Worm (Caenorhabditis elegans) whole organism, L4 larva: ENCODE results near the gene F55E10.1.
A peak's percentile ranks its signal among the peaks of the same experiment; 100 is the strongest.

Experiments used
- F10B5.3 ChIP-seq: sonication (generic microtip); optimal IDR thresholded peaks from 2 replicates; lab custom pipeline; 2016; ENCODE audit warnings: mild to moderate bottlenecking, missing genetic modification characterization, missing compliant biosample characterization
- F26F4.8 ChIP-seq: fragments of 200-800 bp; sonication (Bioruptor generic); conservative IDR thresholded peaks from 2 replicates; pipeline ENCODE4 v1.3.6; 2022; ENCODE audit warnings: missing genetic modification characterization, missing compliant biosample characterization
- F37D6.2 ChIP-seq: sonication (generic microtip); optimal IDR thresholded peaks from 2 replicates; lab custom pipeline; 2016; ENCODE audit warnings: mild to moderate bottlenecking, missing genetic modification characterization, missing compliant biosample characterization
- F44E2.7 ChIP-seq: fragments of 200-800 bp; sonication (Bioruptor generic); IDR thresholded peaks from 2 replicates; pipeline ENCODE4 v2.1.2; 2022; ENCODE audit warnings: missing genetic modification characterization, missing compliant biosample characterization
- T20F7.1 ChIP-seq: fragments of 200-800 bp; sonication (Bioruptor generic); optimal IDR thresholded peaks from 2 replicates; lab custom pipeline; 2018; ENCODE audit warnings: mild to moderate bottlenecking, missing genetic modification characterization, missing compliant biosample characterization
- T26A8.4 ChIP-seq: fragments of 200-800 bp; sonication (Bioruptor generic); IDR thresholded peaks from 2 replicates; pipeline ENCODE4 v1.3.6; 2022; ENCODE audit warnings: missing genetic modification characterization, missing compliant biosample characterization
- Y105C5A.15 ChIP-seq: fragments of 200-800 bp; sonication (Bioruptor generic); IDR thresholded peaks from 2 replicates; pipeline ENCODE4 v1.3.6; 2022; ENCODE audit warnings: missing genetic modification characterization, missing compliant biosample characterization
- Y75B8A.6 ChIP-seq: fragments of 200-800 bp; sonication (Bioruptor generic); IDR thresholded peaks from 2 replicates; pipeline ENCODE4 v1.3.6; 2022; ENCODE audit warnings: missing genetic modification reagents, missing genetic modification characterization, missing compliant biosample characterization
- ZK546.5 ChIP-seq, 2 experiments: sonication (generic microtip); optimal IDR thresholded peaks; 2 replicates each; lab custom pipeline; 2017; ENCODE audit warnings: missing biosample characterization in 2 of 2, missing genetic modification characterization in 2 of 2
- arid-1 ChIP-seq: fragments of 200-800 bp; sonication (Bioruptor generic); conservative IDR thresholded peaks from 2 replicates; pipeline ENCODE4 v1.3.6; 2022; ENCODE audit warnings: missing genetic modification reagents, missing genetic modification characterization, missing compliant biosample characterization
- ceh-20 ChIP-seq: fragments of 200-800 bp; sonication (Bioruptor generic); IDR thresholded peaks from 2 replicates; pipeline ENCODE4 v1.3.6; 2022; ENCODE audit warnings: missing genetic modification reagents, missing genetic modification characterization, missing compliant biosample characterization
- ceh-32 ChIP-seq: sonication (generic microtip); optimal IDR thresholded peaks from 2 replicates; lab custom pipeline; 2016; ENCODE audit warnings: mild to moderate bottlenecking, missing genetic modification characterization, missing compliant biosample characterization; ENCODE audit not compliant: poor library complexity
- daf-16 ChIP-seq, 3 experiments: sonication (generic microtip); optimal IDR thresholded peaks; 2 replicates each; lab custom pipeline; 2016 to 2017; ENCODE audit warnings: missing genetic modification characterization in 3 of 3, missing genetic modification reagents in 3 of 3, mild to moderate bottlenecking in 2 of 3, missing compliant biosample characterization in 2 of 3, missing biosample characterization in 1 of 3, moderate library complexity in 1 of 3
- daf-19 ChIP-seq: fragments of 200-800 bp; sonication (Bioruptor generic); conservative IDR thresholded peaks from 2 replicates; pipeline ENCODE4 v1.3.6; 2022; ENCODE audit warnings: missing genetic modification characterization, missing compliant biosample characterization
- dmd-6 ChIP-seq: fragments of 200-800 bp; sonication (Bioruptor generic); IDR thresholded peaks from 2 replicates; pipeline ENCODE4 v1.3.6; 2022; ENCODE audit warnings: missing genetic modification reagents, missing genetic modification characterization, missing compliant biosample characterization
- dmd-8 ChIP-seq: fragments of 200-800 bp; sonication (Bioruptor generic); IDR thresholded peaks from 2 replicates; pipeline ENCODE4 v1.3.6; 2022; ENCODE audit warnings: missing genetic modification characterization, missing compliant biosample characterization
- dve-1 ChIP-seq: sonication (generic microtip); optimal IDR thresholded peaks from 2 replicates; lab custom pipeline; 2017; ENCODE audit warnings: antibody characterized with exemption, mild to moderate bottlenecking, missing genetic modification characterization, missing compliant biosample characterization; ENCODE audit not compliant: insufficient read depth
- egl-43 ChIP-seq: fragments of 200-800 bp; sonication (Bioruptor generic); IDR thresholded peaks from 2 replicates; pipeline ENCODE4 v1.3.6; 2022; ENCODE audit warnings: missing genetic modification reagents, missing genetic modification characterization, missing compliant biosample characterization
- fos-1 ChIP-seq: fragments of 150-350 bp; optimal IDR thresholded peaks from 2 replicates; lab custom pipeline; 2014; ENCODE audit warnings: missing biosample characterization, missing genetic modification characterization
- hlh-11 ChIP-seq: fragments of 200-800 bp; sonication (Bioruptor generic); optimal IDR thresholded peaks from 2 replicates; lab custom pipeline; 2018; ENCODE audit warnings: mild to moderate bottlenecking, missing genetic modification characterization, missing compliant biosample characterization
- hlh-30 ChIP-seq: sonication (generic microtip); optimal IDR thresholded peaks from 2 replicates; lab custom pipeline; 2017; ENCODE audit warnings: antibody characterized with exemption, mild to moderate bottlenecking, missing genetic modification characterization, missing compliant biosample characterization; ENCODE audit not compliant: insufficient read depth
- hmg-1.1 ChIP-seq: fragments of 200-800 bp; sonication (Bioruptor generic); IDR thresholded peaks from 2 replicates; pipeline ENCODE4 v1.3.6; 2022; ENCODE audit warnings: missing genetic modification reagents, missing genetic modification characterization, missing compliant biosample characterization
- lim-7 ChIP-seq: fragments of 200-800 bp; sonication (Bioruptor generic); IDR thresholded peaks from 2 replicates; pipeline ENCODE4 v1.3.6; 2022; ENCODE audit warnings: missing genetic modification characterization, missing compliant biosample characterization
- lin-1 ChIP-seq: fragments of 200-800 bp; sonication (Bioruptor generic); IDR thresholded peaks from 2 replicates; pipeline ENCODE4 v1.3.6; 2022; ENCODE audit warnings: missing genetic modification reagents, missing genetic modification characterization, missing compliant biosample characterization
- lin-13 ChIP-seq: fragments of 150-350 bp; optimal IDR thresholded peaks from 2 replicates; lab custom pipeline; 2014; ENCODE audit warnings: missing biosample characterization, missing genetic modification reagents, missing genetic modification characterization
- madf-5 ChIP-seq, 2 experiments: fragments of 200-800 bp; sonication (Bioruptor generic); IDR thresholded peaks; 2 replicates each; pipeline ENCODE4 v1.3.6; 2022; ENCODE audit warnings: missing compliant biosample characterization in 2 of 2, missing genetic modification characterization in 2 of 2
- madf-9 ChIP-seq: fragments of 200-800 bp; sonication (Bioruptor generic); conservative IDR thresholded peaks from 2 replicates; pipeline ENCODE4 v1.3.6; 2022; ENCODE audit warnings: missing genetic modification reagents, missing genetic modification characterization, missing compliant biosample characterization
- mdl-1 ChIP-seq, 2 experiments: fragments of 150-350 bp in 1 of 2; sonication (generic microtip) in 1 of 2; optimal IDR thresholded peaks; 2 replicates each; lab custom pipeline; 2014 to 2017; ENCODE audit warnings: missing biosample characterization in 2 of 2, missing genetic modification characterization in 2 of 2
- mep-1 ChIP-seq: fragments of 150-350 bp; sonication (generic microtip); optimal IDR thresholded peaks from 3 replicates; lab custom pipeline; 2014; ENCODE audit warnings: missing biosample characterization, missing genetic modification characterization
- mxl-2 ChIP-seq: fragments of 200-800 bp; sonication (Bioruptor generic); conservative IDR thresholded peaks from 2 replicates; pipeline ENCODE4 v1.3.6; 2022; ENCODE audit warnings: missing genetic modification reagents, missing genetic modification characterization, missing compliant biosample characterization
- mxl-3 ChIP-seq: fragments of 200-800 bp; sonication (Bioruptor generic); optimal IDR thresholded peaks from 2 replicates; lab custom pipeline; 2018; ENCODE audit warnings: mild to moderate bottlenecking, missing genetic modification characterization, missing compliant biosample characterization
- nhr-25 ChIP-seq: sonication (generic microtip); optimal IDR thresholded peaks from 2 replicates; lab custom pipeline; 2017; ENCODE audit warnings: missing genetic modification characterization, mild to moderate bottlenecking, missing compliant biosample characterization, antibody characterized with exemption, moderate library complexity, borderline replicate concordance; ENCODE audit not compliant: insufficient read depth
- nhr-41 ChIP-seq: fragments of 200-800 bp; sonication (Bioruptor generic); IDR thresholded peaks from 2 replicates; pipeline ENCODE4 v1.3.6; 2022; ENCODE audit warnings: missing genetic modification reagents, missing genetic modification characterization, missing compliant biosample characterization
- nhr-48 ChIP-seq: sonication (generic microtip); optimal IDR thresholded peaks from 2 replicates; lab custom pipeline; 2016; ENCODE audit warnings: mild to moderate bottlenecking, missing genetic modification characterization, missing compliant biosample characterization
- nhr-76 ChIP-seq: fragments of 150-350 bp; optimal IDR thresholded peaks from 2 replicates; lab custom pipeline; 2014; ENCODE audit warnings: missing biosample characterization, missing genetic modification characterization
- saeg-2 ChIP-seq: fragments of 200-800 bp; sonication (Bioruptor generic); IDR thresholded peaks from 2 replicates; pipeline ENCODE4 v1.3.6; 2022; ENCODE audit warnings: missing genetic modification reagents, missing genetic modification characterization, missing compliant biosample characterization
- set-16 ChIP-seq: fragments of 200-800 bp; sonication (Bioruptor generic); IDR thresholded peaks from 2 replicates; pipeline ENCODE4 v1.3.6; 2022; ENCODE audit warnings: missing genetic modification reagents, missing genetic modification characterization, missing compliant biosample characterization
- snpc-1.2 ChIP-seq: fragments of 200-800 bp; sonication (Bioruptor generic); IDR thresholded peaks from 2 replicates; pipeline ENCODE4 v1.3.6; 2022; ENCODE audit warnings: missing genetic modification reagents, missing genetic modification characterization, missing compliant biosample characterization
- tag-97 ChIP-seq: fragments of 200-800 bp; sonication (Bioruptor generic); IDR thresholded peaks from 2 replicates; pipeline ENCODE4 v1.3.6; 2022; ENCODE audit warnings: missing genetic modification characterization, missing compliant biosample characterization
- unc-130 ChIP-seq: sonication (generic microtip); optimal IDR thresholded peaks from 2 replicates; lab custom pipeline; 2016; ENCODE audit warnings: missing genetic modification reagents, missing genetic modification characterization, missing compliant biosample characterization
- unc-62 ChIP-seq, 3 experiments: fragments of 150-350 bp in 1 of 3; sonication (generic microtip); optimal IDR thresholded peaks in 2 of 3; peaks in 1 of 3; 1 replicate in 1 of 3; 2 replicates in 2 of 3; lab custom pipeline; 2014 to 2017; ENCODE audit warnings: missing biosample characterization in 3 of 3, missing genetic modification characterization in 3 of 3, missing genetic modification reagents in 3 of 3, missing genotype in 1 of 3

F55E10.1 gene

DNA sequence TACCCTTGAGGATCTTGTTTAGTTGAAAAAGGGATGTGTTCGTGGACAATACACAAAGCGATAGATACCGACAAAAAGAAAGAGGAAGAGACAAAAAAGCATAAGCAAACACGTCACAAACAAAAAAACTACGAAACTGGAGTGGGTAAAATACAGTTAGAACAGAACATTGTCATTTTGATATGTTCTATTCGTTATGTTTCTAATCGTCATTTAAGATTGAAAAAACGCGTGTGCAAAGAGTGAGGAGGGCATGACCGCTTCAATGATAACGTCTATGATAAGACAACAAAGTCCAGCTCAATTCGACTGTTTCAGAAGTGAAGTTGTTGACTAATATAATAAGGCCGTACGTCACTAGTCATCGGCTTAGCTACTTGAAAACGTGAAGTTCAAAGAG lies 13.6 kb downstream of the F55E10.1 start (continued):
- peak in 1 of 2 experiments; percentile 64 for TF ChIP-seq unc-62 (GFP tag; optimal IDR thresholded peaks at IDR 0.05 in 1 of 2; lab: Kevin White, UChicago)
- no peak for TF ChIP-seq unc-62 (tag; optimal IDR thresholded peaks at IDR 0.05; lab: Kevin White, UChicago)
- TF ChIP-seq dve-1 (tag; lab: Kevin White, UChicago), result peak; percentile 69
- no peak for TF ChIP-seq dmd-8 (GFP tag; lab: Robert Waterston, UW)
- TF ChIP-seq arid-1, result no peak
- no peak for TF ChIP-seq set-16 (GFP tag; lab: Robert Waterston, UW)
- no peak for TF ChIP-seq saeg-2 (GFP tag; lab: Robert Waterston, UW)

DNA sequence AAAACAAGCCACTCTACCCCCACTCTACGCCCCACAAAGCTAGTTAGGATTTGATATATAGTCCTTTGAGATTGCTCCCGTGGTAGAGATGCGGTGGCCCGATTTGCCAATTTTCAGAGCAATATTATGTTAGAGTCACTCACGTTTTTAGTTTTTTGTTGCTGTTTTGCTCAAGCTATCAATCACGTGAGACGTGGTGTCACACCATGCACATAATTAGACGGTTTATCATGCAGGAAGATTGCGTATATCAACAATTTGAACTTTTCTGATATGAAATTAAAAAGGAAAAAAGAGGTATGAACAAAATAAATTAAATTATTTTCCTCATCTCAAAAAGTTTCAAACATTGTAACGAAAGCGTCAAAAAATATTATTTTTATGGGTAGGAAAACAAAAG lies 14.5 kb downstream of the F55E10.1 start:
- TF ChIP-seq dve-1 (tag; lab: Kevin White, UChicago), result peak; percentile 62
- TF ChIP-seq hlh-11 (tag; lab: Kevin White, UChicago), result peak; percentile 38
- TF ChIP-seq dmd-6 (GFP tag; lab: Robert Waterston, UW), result peak; percentile 78
- no peak for TF ChIP-seq nhr-25 (tag; lab: Kevin White, UChicago)
- TF ChIP-seq hlh-30 (tag; lab: Kevin White, UChicago), result peak; percentile 55
- no peak for TF ChIP-seq mxl-3
- TF ChIP-seq daf-16 (GFP tag; optimal IDR thresholded peaks at IDR 0.05; lab: Kevin White, UChicago), result no peak
- peak; percentile 59 for TF ChIP-seq daf-16 (tag; optimal IDR thresholded peaks at IDR 0.05; lab: Kevin White, UChicago)
- no peak for TF ChIP-seq mxl-2 (GFP tag; lab: Robert Waterston, UW)

DNA sequence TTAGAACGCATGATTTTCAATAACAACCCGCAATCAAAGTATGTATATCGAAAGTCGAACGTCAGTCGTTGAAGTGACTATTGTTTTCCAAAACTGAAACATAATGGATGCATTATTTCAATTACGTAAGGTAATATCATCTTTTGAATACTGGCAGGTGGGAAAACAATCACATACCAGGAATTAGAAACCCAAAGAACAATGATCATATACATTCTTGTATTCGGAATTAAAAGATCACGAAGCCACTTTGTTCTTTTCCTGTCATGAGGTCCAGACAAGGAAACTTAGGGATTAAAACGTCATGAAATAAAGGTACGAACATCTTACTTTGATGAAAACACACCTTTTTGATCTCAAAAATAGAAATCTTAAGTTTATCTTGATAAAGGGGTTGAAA lies 20.6 kb downstream of the F55E10.1 start:
- TF ChIP-seq nhr-25 (tag; lab: Kevin White, UChicago) (no peak), dve-1 (tag; lab: Kevin White, UChicago) (no peak), dmd-8 (GFP tag; lab: Robert Waterston, UW) (no peak), mdl-1 (tag; optimal IDR thresholded peaks at IDR 0.05; lab: Kevin White, UChicago) (no peak), ceh-20 (GFP tag; lab: Robert Waterston, UW) (no peak), madf-9 (GFP tag; lab: Robert Waterston, UW) (no peak), snpc-1.2 (no peak), lim-7 (GFP tag; lab: Robert Waterston, UW) (no peak), F26F4.8 (GFP tag; lab: Robert Waterston, UW) (no peak), F37D6.2 (tag; lab: Kevin White, UChicago) (no peak), mep-1 (tag; lab: Kevin White, UChicago) (no peak)

DNA sequence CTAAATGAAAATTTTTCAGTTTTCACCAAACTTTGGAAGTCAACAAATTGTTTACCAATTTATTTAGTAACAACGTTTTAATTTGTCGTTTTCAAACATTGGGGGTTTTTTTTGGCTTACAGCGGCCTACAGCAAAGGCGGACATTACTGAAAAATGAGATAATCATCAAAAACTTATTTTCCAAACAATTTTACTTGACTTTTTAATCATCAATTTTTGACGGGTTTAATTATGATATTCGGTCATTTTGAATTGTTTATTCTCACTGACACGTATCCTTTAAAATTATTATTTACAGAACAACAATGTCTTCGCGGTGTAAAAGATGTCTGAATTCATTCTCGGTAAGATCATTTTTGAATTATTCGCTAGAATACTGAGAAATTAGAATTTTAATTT lies 25.8 kb downstream of the F55E10.1 start, which contains the start of gene F40B5.2:
F40B5.2 (plus strand) TSS at position 301 of the 400 bp plus-strand sequence.
- TF ChIP-seq mep-1 (tag; lab: Kevin White, UChicago) (no peak), hmg-1.1 (GFP tag; lab: Robert Waterston, UW) (no peak), nhr-41 (GFP tag; lab: Robert Waterston, UW) (no peak), hlh-30 (tag; lab: Kevin White, UChicago) (no peak), set-16 (GFP tag; lab: Robert Waterston, UW) (no peak), unc-130 (no peak), madf-5 (GFP tag; IDR thresholded peaks at IDR 0.05; lab: Robert Waterston, UW) (no peak)

DNA sequence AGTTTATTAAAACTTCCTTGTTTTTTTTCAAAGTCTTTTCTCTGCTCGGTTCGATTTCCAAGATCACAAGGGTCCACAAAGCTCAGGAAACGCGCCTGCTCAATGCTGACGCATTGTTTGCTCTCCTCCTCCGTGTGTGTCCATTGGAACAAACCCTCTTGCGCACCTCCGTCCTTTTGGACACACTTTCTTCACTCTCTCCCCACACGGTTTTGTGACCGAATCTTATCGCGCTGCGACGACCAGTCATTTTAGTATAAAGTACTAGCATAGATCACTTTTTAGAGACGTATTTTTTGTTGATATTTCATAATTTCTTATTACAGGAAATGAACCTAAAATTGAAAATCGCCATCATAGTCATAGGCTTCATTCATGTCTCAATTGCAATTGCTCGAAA lies 26.4 kb downstream of the F55E10.1 start:
- TF ChIP-seq nhr-41 (GFP tag; lab: Robert Waterston, UW) (no peak), ZK546.5 (tag; optimal IDR thresholded peaks at IDR 0.05; lab: Kevin White, UChicago) (no peak), tag-97 (GFP tag; lab: Robert Waterston, UW) (no peak), Y105C5A.15 (GFP tag; lab: Robert Waterston, UW) (no peak), nhr-48 (tag; lab: Kevin White, UChicago) (peak; percentile 33), Y75B8A.6 (GFP tag; lab: Robert Waterston, UW) (no peak), T26A8.4 (GFP tag; lab: Robert Waterston, UW) (no peak), T20F7.1 (GFP tag; lab: Kevin White, UChicago) (no peak), fos-1 (tag; lab: Kevin White, UChicago) (no peak), ceh-32 (tag; lab: Kevin White, UChicago) (peak; percentile 19), lin-1 (GFP tag; lab: Robert Waterston, UW) (no peak), arid-1 (no peak), F10B5.3 (tag; lab: Kevin White, UChicago) (no peak), lin-13 (peak; percentile 50), daf-19 (GFP tag; lab: Robert Waterston, UW) (no peak), egl-43 (no peak), nhr-76 (tag; lab: Kevin White, UChicago) (no peak), F44E2.7 (GFP tag; lab: Robert Waterston, UW) (no peak)
